Fruit fly (Drosophila melanogaster): Measurements from ENCODE around the gene CG7214.
A peak's percentile ranks its signal among the peaks of the same experiment; 100 is the strongest.

CG7214 gene

DNA sequence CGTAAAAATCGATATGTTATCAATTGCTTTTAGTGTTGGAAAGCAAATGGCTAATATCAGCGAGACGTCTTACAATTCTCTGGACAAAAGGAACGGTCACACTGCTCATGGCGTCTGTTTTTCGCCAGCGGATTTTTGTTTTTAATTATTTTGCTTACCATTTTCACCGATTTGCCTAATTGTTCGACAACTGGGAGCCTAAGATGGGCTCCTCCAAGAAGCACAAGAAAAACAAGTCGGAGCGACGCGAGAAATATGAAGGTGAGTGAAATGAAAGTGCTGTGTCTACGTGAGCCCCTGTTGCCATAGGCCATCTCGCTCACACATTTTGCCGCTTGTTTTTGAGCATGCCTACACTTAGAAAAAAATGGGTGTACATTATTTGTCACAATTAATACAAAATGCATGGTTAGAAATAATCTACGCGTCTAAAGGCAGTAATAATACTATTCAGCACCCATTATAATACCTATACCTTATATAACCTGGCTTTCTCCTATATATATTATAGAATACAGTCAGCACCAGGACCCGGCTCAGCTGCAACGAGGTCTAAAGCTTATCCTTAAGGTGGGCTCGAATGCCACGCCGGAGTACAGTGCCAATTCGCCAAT lies 38.3 kb upstream of the CG7214 start, which contains the start of gene Brd7-9 (continued):
- TF ChIP-seq CG18619 (GFP tag; optimal IDR thresholded peaks at IDR 0.05), result peak; percentile 66
- TF ChIP-seq ci (GFP tag; IDR thresholded peaks at IDR 0.05), result peak; percentile 92
- TF ChIP-seq CG6765 (GFP tag; optimal IDR thresholded peaks at IDR 0.05), result peak; percentile 57
- no peak for TF ChIP-seq Mad (GFP tag; optimal IDR thresholded peaks at IDR 0.05)
- peak; percentile 87 for TF ChIP-seq zf30C (GFP tag; optimal IDR thresholded peaks at IDR 0.05)
- peak; percentile 65 for TF ChIP-seq CG13287 (GFP tag; IDR thresholded peaks at IDR 0.05; ENCODE audit: partially characterized antibody)
- TF ChIP-seq unpg (GFP tag; optimal IDR thresholded peaks at IDR 0.05), result peak; percentile 81
- TF ChIP-seq Bdp1 (GFP tag; optimal IDR thresholded peaks at IDR 0.05), result peak; percentile 6
- TF ChIP-seq CG17568 (GFP tag; optimal IDR thresholded peaks at IDR 0.05), result peak; percentile 40
- TF ChIP-seq CG30020 (tag; optimal IDR thresholded peaks at IDR 0.05), result peak; percentile 31
- TF ChIP-seq Taf1 (GFP tag; IDR thresholded peaks at IDR 0.05), result peak; percentile 60
- peak; percentile 70 for TF ChIP-seq CG6854 (GFP tag; optimal IDR thresholded peaks at IDR 0.05)
- TF ChIP-seq Rx (GFP tag; IDR thresholded peaks at IDR 0.05), result peak; percentile 50; the same call in 1 of the 2 replicates
- peak; percentile 80 for TF ChIP-seq Fer1 (GFP tag; optimal IDR thresholded peaks at IDR 0.05)
- TF ChIP-seq sqz (GFP tag; optimal IDR thresholded peaks at IDR 0.05), result no peak
- TF ChIP-seq shn (GFP tag; optimal IDR thresholded peaks at IDR 0.05), result peak; percentile 11
- peak; percentile 28 for TF ChIP-seq CG7786 (GFP tag; optimal IDR thresholded peaks at IDR 0.05)
- TF ChIP-seq pita (GFP tag; optimal IDR thresholded peaks at IDR 0.05), result no peak
- TF ChIP-seq ranshi (GFP tag; IDR thresholded peaks at IDR 0.05), result peak; percentile 83
- TF ChIP-seq CG4404 (GFP tag; IDR thresholded peaks at IDR 0.05), result peak; percentile 22; the same call in 1 of the 2 replicates
- no peak for TF ChIP-seq NC2α (GFP tag; optimal IDR thresholded peaks at IDR 0.05)
- peak; percentile 22; the same call in 1 of the 3 replicates for TF ChIP-seq CG16813 (GFP tag; IDR thresholded peaks at IDR 0.05; ENCODE audit: partially characterized antibody)
- TF ChIP-seq tna (GFP tag; IDR thresholded peaks at IDR 0.05; ENCODE audit: partially characterized antibody), result 0 out of 2 replicates have a peak, but pooled peaks have one; percentile 36
- peak; percentile 78 for TF ChIP-seq caup (GFP tag; optimal IDR thresholded peaks at IDR 0.05; ENCODE audit: severe bottlenecking)
- TF ChIP-seq CG15479 (GFP tag; optimal IDR thresholded peaks at IDR 0.05), result no peak
- TF ChIP-seq sug (tag; optimal IDR thresholded peaks at IDR 0.05), result peak; percentile 29
- TF ChIP-seq CG15514 (GFP tag; optimal IDR thresholded peaks at IDR 0.05), result peak; percentile 57
- TF ChIP-seq tup (GFP tag; optimal IDR thresholded peaks at IDR 0.05), result peak; percentile 28
- peak; percentile 89 for TF ChIP-seq Ets65A (GFP tag)
- TF ChIP-seq chinmo (GFP tag; IDR thresholded peaks at IDR 0.05; ENCODE audit: partially characterized antibody), result 0 out of 4 replicates have a peak, but pooled peaks have one; percentile 50
- TF ChIP-seq CG7928 (GFP tag; optimal IDR thresholded peaks at IDR 0.05), result peak; percentile 51
- peak; percentile 80 for TF ChIP-seq CG16779 (GFP tag; IDR thresholded peaks at IDR 0.05)
- TF ChIP-seq h (optimal IDR thresholded peaks at IDR 0.05), result no peak
- no peak for TF ChIP-seq Tbp (GFP tag; optimal IDR thresholded peaks at IDR 0.05)
- peak; percentile 54 for TF ChIP-seq sisA (GFP tag; IDR thresholded peaks at IDR 0.05)
- peak; percentile 65 for TF ChIP-seq CG32772 (GFP tag; IDR thresholded peaks at IDR 0.05)
- peak; percentile 55 for TF ChIP-seq CG2202 (tag; optimal IDR thresholded peaks at IDR 0.05)
- peak; percentile 76 for TF ChIP-seq CG6813 (GFP tag; optimal IDR thresholded peaks at IDR 0.05)
- TF ChIP-seq CG18011 (GFP tag; optimal IDR thresholded peaks at IDR 0.05), result peak; percentile 47
- TF ChIP-seq mld (GFP tag; IDR thresholded peaks at IDR 0.05; ENCODE audit: partially characterized antibody), result no peak
- no peak for TF ChIP-seq z (GFP tag; IDR thresholded peaks at IDR 0.05)
- peak; percentile 81 for TF ChIP-seq lmd (GFP tag; IDR thresholded peaks at IDR 0.05)
- TF ChIP-seq Hr78 (GFP tag; optimal IDR thresholded peaks at IDR 0.05), result no peak
- TF ChIP-seq oc (tag; optimal IDR thresholded peaks at IDR 0.05), result no peak
- peak; percentile 7 for TF ChIP-seq luna (GFP tag; optimal IDR thresholded peaks at IDR 0.05)
- peak; percentile 73 for TF ChIP-seq CG9797 (GFP tag; optimal IDR thresholded peaks at IDR 0.05)
- peak; percentile 0 for TF ChIP-seq fd3F (GFP tag; optimal IDR thresholded peaks at IDR 0.05)
- 0 out of 2 replicates have a peak, but pooled peaks have one; percentile 28 for TF ChIP-seq CG1024 (GFP tag; IDR thresholded peaks at IDR 0.05)
- peak; percentile 74 for TF ChIP-seq CG6254 (GFP tag; optimal IDR thresholded peaks at IDR 0.05)

Measured in whole organism, embryonic.